Worm (Caenorhabditis elegans) whole organism, mixed stage, embryonic: Measurements from ENCODE around the gene mpst-2.

Experiments used
- ces-1 ChIP-seq: fragments of 150-350 bp; optimal IDR thresholded peaks from 2 replicates; lab custom pipeline; 2014; ENCODE audit warnings: missing biosample characterization, missing genetic modification reagents, missing genetic modification characterization
- mep-1 ChIP-seq: fragments of 150-350 bp; optimal IDR thresholded peaks from 2 replicates; lab custom pipeline; 2017; ENCODE audit warnings: missing biosample characterization, missing genetic modification reagents, missing genetic modification characterization, inconsistent platforms
- snpc-4 ChIP-seq: fragments of 150-350 bp; optimal IDR thresholded peaks from 2 replicates; lab custom pipeline; 2014; ENCODE audit warnings: missing biosample characterization, missing genetic modification characterization
- unc-62 ChIP-seq: fragments of 150-350 bp; optimal IDR thresholded peaks from 2 replicates; lab custom pipeline; 2014; ENCODE audit warnings: missing biosample characterization, missing genetic modification reagents, missing genetic modification characterization

- no peak for TF ChIP-seq ces-1 (GFP tag; lab: Kevin White, UChicago)
- no peak for TF ChIP-seq snpc-4 (tag; lab: Kevin White, UChicago)
- peak; percentile 73 for TF ChIP-seq unc-62 (GFP tag; lab: Kevin White, UChicago)
- TF ChIP-seq mep-1, result no peak
Measured at ce11 chrV:14847291-14847915, 45.9 kb downstream of the mpst-2 start, which contains the start of gene ret-1.
